Worm (Caenorhabditis elegans) whole organism, young adult: ENCODE measurements around the gene nhr-213.

ENCODE experiments used
- ama-1 ChIP-seq, 3 experiments: fragments of 150-350 bp in 1 of 3; sonication (generic microtip) in 2 of 3; optimal IDR thresholded peaks; 2 replicates each; lab custom pipeline; 2014 to 2018; ENCODE audit warnings: missing biosample characterization in 2 of 3, missing genetic modification characterization in 2 of 3, missing genetic modification reagents in 2 of 3
- ceh-27 ChIP-seq: fragments of 200-800 bp; sonication (Bioruptor generic); optimal IDR thresholded peaks from 2 replicates; lab custom pipeline; 2018; ENCODE audit warnings: mild to moderate bottlenecking, missing genetic modification characterization, moderate library complexity, missing compliant biosample characterization
- fkh-3 ChIP-seq: sonication (generic microtip); optimal IDR thresholded peaks from 2 replicates; lab custom pipeline; 2016; ENCODE audit warnings: mild to moderate bottlenecking, missing genetic modification characterization, missing compliant biosample characterization
- lsl-1 ChIP-seq: fragments of 200-800 bp; sonication (Bioruptor generic); optimal IDR thresholded peaks from 2 replicates; lab custom pipeline; 2018; ENCODE audit warnings: mild to moderate bottlenecking, missing genetic modification characterization, moderate library complexity, missing compliant biosample characterization
- madf-8 ChIP-seq: fragments of 200-800 bp; sonication (Bioruptor generic); conservative IDR thresholded peaks from 2 replicates; pipeline ENCODE4 v1.3.6; 2022; ENCODE audit warnings: missing genetic modification reagents, missing genetic modification characterization, missing compliant biosample characterization
- snpc-4 ChIP-seq, 5 experiments: fragments of 150-350 bp in 1 of 5; sonication (generic microtip) in 4 of 5; optimal IDR thresholded peaks; 2 replicates each; lab custom pipeline; 2014 to 2018; ENCODE audit warnings: missing genetic modification characterization in 5 of 5, missing biosample characterization in 3 of 5, antibody characterized with exemption in 2 of 5, mild to moderate bottlenecking in 2 of 5, missing compliant biosample characterization in 2 of 5, missing genotype in 2 of 5, moderate library complexity in 2 of 5, missing genetic modification reagents in 1 of 5
- zim-3 ChIP-seq: sonication (generic microtip); optimal IDR thresholded peaks from 2 replicates; lab custom pipeline; 2017; ENCODE audit warnings: mild to moderate bottlenecking, missing genetic modification characterization, moderate library complexity, missing compliant biosample characterization

DNA sequence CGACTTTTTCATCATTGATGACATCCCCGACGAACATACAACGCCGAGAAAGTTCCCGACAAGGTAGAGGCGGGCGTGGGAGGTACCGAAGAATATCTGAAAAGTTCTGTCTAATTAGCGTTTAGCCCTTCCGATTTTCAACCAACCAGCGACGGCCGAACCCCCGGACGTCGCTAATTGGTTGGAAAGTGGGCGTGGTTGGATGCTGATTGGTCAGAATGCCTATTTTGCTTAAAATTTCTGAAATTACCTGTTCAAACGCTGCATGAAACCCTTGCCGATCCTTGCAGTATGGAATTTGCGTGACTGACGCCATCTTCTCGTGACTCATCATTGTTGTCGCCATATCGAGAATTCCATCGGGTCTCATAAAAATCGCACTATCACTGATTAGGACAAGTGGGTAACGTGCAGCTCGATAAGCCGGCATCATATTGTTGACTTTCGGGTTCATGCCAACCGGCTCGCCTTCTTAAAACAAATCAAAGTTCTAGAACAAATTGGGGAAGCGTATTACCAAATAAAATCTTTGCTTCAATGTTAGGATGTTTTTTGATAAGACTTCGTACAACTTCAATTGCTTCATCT is 8.8 kb downstream of the nhr-213 start:
- no peak for TF ChIP-seq ceh-27 (GFP tag; lab: Kevin White, UChicago)
- no peak for TF ChIP-seq ama-1 (optimal IDR thresholded peaks at IDR 0.05; lab: Kevin White, UChicago)
- no peak for TF ChIP-seq ama-1 (GFP tag; optimal IDR thresholded peaks at IDR 0.05; lab: Kevin White, UChicago)
- no peak for TF ChIP-seq madf-8 (GFP tag; lab: Robert Waterston, UW)
- TF ChIP-seq fkh-3 (tag; lab: Kevin White, UChicago), result no peak
- no peak for TF ChIP-seq zim-3
- no peak for TF ChIP-seq snpc-4 (GFP tag; optimal IDR thresholded peaks at IDR 0.05; lab: Kevin White, UChicago)
- no peak for TF ChIP-seq snpc-4 (tag; optimal IDR thresholded peaks at IDR 0.05; lab: Kevin White, UChicago)
- no peak for TF ChIP-seq lsl-1
